Worm (Caenorhabditis elegans) whole organism, L3 larva: ENCODE results near the gene ceh-27.

Experiments
- aly-2 ChIP-seq: fragments of 150-350 bp; optimal IDR thresholded peaks from 2 replicates; lab custom pipeline; 2014; ENCODE audit warnings: missing biosample characterization, missing genetic modification characterization
- ama-1 ChIP-seq: fragments of 150-350 bp; optimal IDR thresholded peaks from 2 replicates; lab custom pipeline; 2018
- egl-5 ChIP-seq: fragments of 150-350 bp; optimal IDR thresholded peaks from 2 replicates; lab custom pipeline; 2017; ENCODE audit warnings: missing biosample characterization, missing genetic modification reagents, missing genetic modification characterization, inconsistent platforms
- hmg-11 ChIP-seq: sonication (generic microtip); optimal IDR thresholded peaks from 2 replicates; lab custom pipeline; 2016; ENCODE audit warnings: missing genetic modification characterization, missing compliant biosample characterization
- lin-15B ChIP-seq: fragments of 150-350 bp; optimal IDR thresholded peaks from 2 replicates; lab custom pipeline; 2014; ENCODE audit warnings: missing biosample characterization, missing genetic modification characterization
- nfya-1 ChIP-seq: sonication (generic microtip); optimal IDR thresholded peaks from 2 replicates; lab custom pipeline; 2017; ENCODE audit warnings: missing genetic modification characterization, mild to moderate bottlenecking, missing compliant biosample characterization, antibody characterized with exemption, moderate library complexity; ENCODE audit not compliant: insufficient read depth
- nhr-11 ChIP-seq: fragments of 150-350 bp; optimal IDR thresholded peaks from 2 replicates; lab custom pipeline; 2014; ENCODE audit warnings: missing biosample characterization, missing genetic modification characterization
- nhr-25 ChIP-seq: sonication (generic microtip); optimal IDR thresholded peaks from 2 replicates; lab custom pipeline; 2017; ENCODE audit warnings: missing biosample characterization, missing genetic modification characterization
- skn-1 ChIP-seq: fragments of 150-350 bp; optimal IDR thresholded peaks from 2 replicates; lab custom pipeline; 2014; ENCODE audit warnings: missing biosample characterization, missing genetic modification characterization
- tbx-2 ChIP-seq: sonication (generic microtip); optimal IDR thresholded peaks from 2 replicates; lab custom pipeline; 2016; ENCODE audit warnings: mild to moderate bottlenecking, missing genetic modification characterization, missing compliant biosample characterization

DNA sequence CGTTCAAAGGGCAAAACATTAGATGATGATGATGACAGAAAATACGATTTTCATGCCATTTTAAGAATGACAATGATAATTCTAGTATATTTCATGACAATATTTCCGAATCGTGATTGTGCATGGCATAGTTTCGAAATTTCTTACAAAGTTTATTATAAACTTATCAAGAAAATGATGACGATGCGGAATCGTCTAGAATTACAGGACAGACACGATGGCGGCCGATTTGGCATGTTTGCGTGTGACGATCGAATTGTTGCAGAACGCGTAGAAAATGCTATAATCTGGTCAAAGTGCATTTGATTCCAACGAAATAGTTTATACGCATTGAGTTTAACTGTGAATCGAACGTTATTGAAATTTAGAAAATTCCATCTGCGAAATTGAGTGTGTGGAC lies 15.6 kb downstream of the ceh-27 start:
- TF ChIP-seq aly-2: no peak
- no peak for TF ChIP-seq skn-1
- no peak for TF ChIP-seq nhr-11 (tag; lab: Kevin White, UChicago)
- TF ChIP-seq lin-15B (tag; lab: Kevin White, UChicago): no peak
- TF ChIP-seq nhr-25 (tag; lab: Kevin White, UChicago): no peak
- no peak for TF ChIP-seq egl-5 (tag; lab: Kevin White, UChicago)
- no peak for TF ChIP-seq ama-1 (lab: Kevin White, UChicago)
- TF ChIP-seq tbx-2 (tag; lab: Kevin White, UChicago): no peak
- no peak for TF ChIP-seq nfya-1 (tag; lab: Kevin White, UChicago)
- no peak for TF ChIP-seq hmg-11 (tag; lab: Kevin White, UChicago)
